Worm (Caenorhabditis elegans) whole organism, L3 larva: Measurements from ENCODE around the gene F26A1.19.

Source experiments
- R02D3.7 ChIP-seq: fragments of 150-350 bp; optimal IDR thresholded peaks from 2 replicates; lab custom pipeline; 2014; ENCODE audit warnings: missing biosample characterization, missing genetic modification characterization
- aly-2 ChIP-seq: fragments of 150-350 bp; optimal IDR thresholded peaks from 2 replicates; lab custom pipeline; 2014; ENCODE audit warnings: missing biosample characterization, missing genetic modification characterization
- ama-1 ChIP-seq: fragments of 150-350 bp; optimal IDR thresholded peaks from 2 replicates; lab custom pipeline; 2018
- ceh-28 ChIP-seq: fragments of 150-350 bp; optimal IDR thresholded peaks from 2 replicates; lab custom pipeline; 2014; ENCODE audit warnings: missing biosample characterization, missing genetic modification reagents, missing genetic modification characterization
- ceh-9 ChIP-seq: sonication (generic microtip); optimal IDR thresholded peaks from 2 replicates; lab custom pipeline; 2018; ENCODE audit warnings: missing biosample characterization, missing genetic modification characterization
- daf-12 ChIP-seq: fragments of 150-350 bp; optimal IDR thresholded peaks from 2 replicates; lab custom pipeline; 2014; ENCODE audit warnings: missing biosample characterization, missing genetic modification reagents, missing genetic modification characterization
- egl-27 ChIP-seq: sonication (generic microtip); optimal IDR thresholded peaks from 4 replicates; lab custom pipeline; 2017; ENCODE audit warnings: missing biosample characterization, missing genetic modification reagents, missing genetic modification characterization
- fkh-2 ChIP-seq: fragments of 150-350 bp; optimal IDR thresholded peaks from 2 replicates; lab custom pipeline; 2014; ENCODE audit warnings: missing biosample characterization, missing genetic modification reagents, missing genetic modification characterization
- hmg-11 ChIP-seq: sonication (generic microtip); optimal IDR thresholded peaks from 2 replicates; lab custom pipeline; 2016; ENCODE audit warnings: missing genetic modification characterization, missing compliant biosample characterization
- jun-1 ChIP-seq: fragments of 150-350 bp; optimal IDR thresholded peaks from 2 replicates; lab custom pipeline; 2014; ENCODE audit warnings: missing biosample characterization, missing genetic modification reagents, missing genetic modification characterization
- lin-15B ChIP-seq: fragments of 150-350 bp; optimal IDR thresholded peaks from 2 replicates; lab custom pipeline; 2014; ENCODE audit warnings: missing biosample characterization, missing genetic modification characterization
- lin-39 ChIP-seq: fragments of 150-350 bp; optimal IDR thresholded peaks from 2 replicates; lab custom pipeline; 2018; ENCODE audit warnings: missing biosample characterization, missing genetic modification reagents, missing genetic modification characterization
- mdl-1 ChIP-seq: fragments of 150-350 bp; optimal IDR thresholded peaks from 2 replicates; lab custom pipeline; 2014; ENCODE audit warnings: missing biosample characterization, missing genetic modification characterization
- mml-1 ChIP-seq: fragments of 150-350 bp; sonication (generic microtip); optimal IDR thresholded peaks from 3 replicates; lab custom pipeline; 2014; ENCODE audit warnings: missing biosample characterization, missing genetic modification characterization
- nfya-1 ChIP-seq: sonication (generic microtip); optimal IDR thresholded peaks from 2 replicates; lab custom pipeline; 2017; ENCODE audit warnings: missing genetic modification characterization, mild to moderate bottlenecking, missing compliant biosample characterization, antibody characterized with exemption, moderate library complexity; ENCODE audit not compliant: insufficient read depth
- nhr-11 ChIP-seq: fragments of 150-350 bp; optimal IDR thresholded peaks from 2 replicates; lab custom pipeline; 2014; ENCODE audit warnings: missing biosample characterization, missing genetic modification characterization
- nhr-12 ChIP-seq: fragments of 150-350 bp; optimal IDR thresholded peaks from 2 replicates; lab custom pipeline; 2014; ENCODE audit warnings: missing biosample characterization, missing genetic modification characterization
- nhr-23 ChIP-seq: fragments of 150-350 bp; optimal IDR thresholded peaks from 2 replicates; lab custom pipeline; 2014; ENCODE audit warnings: missing biosample characterization, missing genetic modification reagents, missing genetic modification characterization
- nhr-237 ChIP-seq: fragments of 150-350 bp; optimal IDR thresholded peaks from 2 replicates; lab custom pipeline; 2014; ENCODE audit warnings: missing biosample characterization, missing genetic modification characterization
- nhr-25 ChIP-seq: sonication (generic microtip); optimal IDR thresholded peaks from 2 replicates; lab custom pipeline; 2017; ENCODE audit warnings: missing biosample characterization, missing genetic modification characterization
- nhr-28 ChIP-seq: fragments of 150-350 bp; optimal IDR thresholded peaks from 2 replicates; lab custom pipeline; 2014; ENCODE audit warnings: missing biosample characterization, missing genetic modification characterization
- nhr-43 ChIP-seq: sonication (generic microtip); optimal IDR thresholded peaks from 2 replicates; lab custom pipeline; 2016; ENCODE audit warnings: mild to moderate bottlenecking, missing genetic modification characterization, missing compliant biosample characterization; ENCODE audit not compliant: poor library complexity, severe bottlenecking
- nhr-67 ChIP-seq: fragments of 150-350 bp; optimal IDR thresholded peaks from 2 replicates; lab custom pipeline; 2014; ENCODE audit warnings: missing biosample characterization, missing genetic modification characterization
- nhr-76 ChIP-seq: fragments of 150-350 bp; sonication (generic microtip); optimal IDR thresholded peaks from 5 replicates; lab custom pipeline; 2014; ENCODE audit warnings: missing biosample characterization, missing genetic modification characterization
- nhr-77 ChIP-seq: fragments of 150-350 bp; optimal IDR thresholded peaks from 2 replicates; lab custom pipeline; 2014; ENCODE audit warnings: missing biosample characterization, missing genetic modification characterization
- pha-4 ChIP-seq: fragments of 150-350 bp; optimal IDR thresholded peaks from 2 replicates; lab custom pipeline; 2014; ENCODE audit warnings: missing biosample characterization, missing genetic modification reagents, missing genetic modification characterization
- sea-2 ChIP-seq: fragments of 150-350 bp; sonication (generic microtip); optimal IDR thresholded peaks from 4 replicates; lab custom pipeline; 2014; ENCODE audit warnings: missing biosample characterization, missing genetic modification reagents, missing genetic modification characterization
- skn-1 ChIP-seq: fragments of 150-350 bp; optimal IDR thresholded peaks from 2 replicates; lab custom pipeline; 2014; ENCODE audit warnings: missing biosample characterization, missing genetic modification characterization
- tbx-2 ChIP-seq: sonication (generic microtip); optimal IDR thresholded peaks from 2 replicates; lab custom pipeline; 2016; ENCODE audit warnings: mild to moderate bottlenecking, missing genetic modification characterization, missing compliant biosample characterization
- unc-39 ChIP-seq: sonication (generic microtip); optimal IDR thresholded peaks from 4 replicates; lab custom pipeline; 2017; ENCODE audit warnings: missing biosample characterization, missing genetic modification characterization
- unc-62 ChIP-seq: fragments of 150-350 bp; sonication (generic microtip); optimal IDR thresholded peaks from 4 replicates; lab custom pipeline; 2014; ENCODE audit warnings: missing biosample characterization, missing genetic modification reagents, missing genetic modification characterization
- zag-1 ChIP-seq: fragments of 150-350 bp; optimal IDR thresholded peaks from 2 replicates; lab custom pipeline; 2014; ENCODE audit warnings: missing biosample characterization, missing genetic modification characterization
- ztf-11 ChIP-seq: fragments of 150-350 bp; optimal IDR thresholded peaks from 2 replicates; lab custom pipeline; 2014; ENCODE audit warnings: missing biosample characterization, missing genetic modification characterization
- ztf-4 ChIP-seq: fragments of 150-350 bp; optimal IDR thresholded peaks from 2 replicates; lab custom pipeline; 2014; ENCODE audit warnings: missing biosample characterization, missing genetic modification characterization

The F26A1.19 gene

ce11 chrIII:4826606-4827005, 10.9 kb upstream of the F26A1.19 start, which contains the start of gene F26A1.3:
TSS of gene F26A1.3 (plus strand) at chrIII:4826906.
- TF ChIP-seq tbx-2 (tag; lab: Kevin White, UChicago): no peak
- no peak for TF ChIP-seq ztf-11 (tag; lab: Kevin White, UChicago)
- no peak for TF ChIP-seq skn-1 (tag; lab: Kevin White, UChicago)
- no peak for TF ChIP-seq ama-1 (lab: Kevin White, UChicago)
- TF ChIP-seq fkh-2 (tag; lab: Kevin White, UChicago): no peak
- TF ChIP-seq lin-15B: no peak
- TF ChIP-seq nhr-25 (tag; lab: Kevin White, UChicago): no peak
- TF ChIP-seq nhr-76 (tag; lab: Kevin White, UChicago): no peak
- TF ChIP-seq nhr-77 (tag; lab: Kevin White, UChicago): no peak
- TF ChIP-seq aly-2 (tag; lab: Kevin White, UChicago): no peak
- no peak for TF ChIP-seq nhr-67
- TF ChIP-seq unc-39 (tag; lab: Kevin White, UChicago): no peak
- TF ChIP-seq zag-1: no peak
- no peak for TF ChIP-seq R02D3.7 (tag; lab: Kevin White, UChicago)
- no peak for TF ChIP-seq pha-4 (tag; lab: Kevin White, UChicago)

ce11 chrIII:4829440-4829839, 8.1 kb upstream of the F26A1.19 start, which contains the start of gene F26A1.9:
TSS of gene F26A1.9 (minus strand) at chrIII:4829540.
- no peak for TF ChIP-seq ceh-28
- TF ChIP-seq ama-1 (lab: Kevin White, UChicago): no peak
- no peak for TF ChIP-seq egl-27 (tag; lab: Kevin White, UChicago)
- no peak for TF ChIP-seq nhr-67
- no peak for TF ChIP-seq nhr-43
- TF ChIP-seq daf-12 (tag; lab: Kevin White, UChicago): no peak
- TF ChIP-seq nhr-77 (tag; lab: Kevin White, UChicago): no peak
- no peak for TF ChIP-seq nfya-1 (tag; lab: Kevin White, UChicago)
- TF ChIP-seq hmg-11 (tag; lab: Kevin White, UChicago): no peak
- no peak for TF ChIP-seq mml-1 (tag; lab: Kevin White, UChicago)
- TF ChIP-seq tbx-2 (tag; lab: Kevin White, UChicago): no peak
- no peak for TF ChIP-seq unc-62 (GFP tag; lab: Kevin White, UChicago)

ce11 chrIII:4830207-4830606, 7.3 kb upstream of the F26A1.19 start, which contains the start of gene nspd-9:
TSS of gene nspd-9 (minus strand) at chrIII:4830307.
- TF ChIP-seq nhr-67: no peak
- no peak for TF ChIP-seq daf-12 (tag; lab: Kevin White, UChicago)
- no peak for TF ChIP-seq nhr-77 (tag; lab: Kevin White, UChicago)
- no peak for TF ChIP-seq hmg-11 (tag; lab: Kevin White, UChicago)
- TF ChIP-seq lin-39 (tag; lab: Kevin White, UChicago): no peak
- TF ChIP-seq ztf-4 (tag; lab: Kevin White, UChicago): no peak
- TF ChIP-seq mdl-1: no peak
- TF ChIP-seq nhr-12 (tag; lab: Kevin White, UChicago): no peak
- no peak for TF ChIP-seq nhr-43

- TF ChIP-seq jun-1 (tag; lab: Kevin White, UChicago): no peak
- TF ChIP-seq lin-15B: no peak
- TF ChIP-seq unc-62 (GFP tag; lab: Kevin White, UChicago): no peak
- no peak for TF ChIP-seq sea-2
- no peak for TF ChIP-seq nhr-28 (tag; lab: Kevin White, UChicago)
- TF ChIP-seq nhr-23 (tag; lab: Kevin White, UChicago): no peak
- TF ChIP-seq nhr-67: no peak
- TF ChIP-seq nhr-43: no peak
- TF ChIP-seq nhr-25 (tag; lab: Kevin White, UChicago): no peak
- no peak for TF ChIP-seq aly-2 (tag; lab: Kevin White, UChicago)
- no peak for TF ChIP-seq mml-1 (tag; lab: Kevin White, UChicago)
- no peak for TF ChIP-seq ceh-9 (tag; lab: Kevin White, UChicago)
- no peak for TF ChIP-seq nhr-237
- TF ChIP-seq pha-4 (tag; lab: Kevin White, UChicago): no peak
- no peak for TF ChIP-seq hmg-11 (tag; lab: Kevin White, UChicago)
- TF ChIP-seq lin-39 (tag; lab: Kevin White, UChicago): no peak
- no peak for TF ChIP-seq nhr-11 (tag; lab: Kevin White, UChicago)
Observed at ce11 chrIII:4842173-4842572, 4.6 kb downstream of the F26A1.19 start, which contains the start of gene clec-156. TSS of gene clec-156 (minus strand) at chrIII:4842273.

- no peak for TF ChIP-seq unc-62 (GFP tag; lab: Kevin White, UChicago)
Observed at ce11 chrIII:4844327-4844726, 6.8 kb downstream of the F26A1.19 start, which contains the start of the genes clec-157 and fkh-5. TSS of gene clec-157 (minus strand) at chrIII:4844427. TSS of gene fkh-5 (plus strand) at chrIII:4844662.
